Worm (Caenorhabditis elegans): ENCODE data around the gene F45E1.5.

ce11 chrX:8004845-8005244, 28.3 kb downstream of the F45E1.5 start:
- TF ChIP-seq dao-5 (tag; optimal IDR thresholded peaks at IDR 0.05) (no peak), him-1 (tag; optimal IDR thresholded peaks at IDR 0.05) (no peak)

Data from whole organism, L4/young adult.